Fruit fly (Drosophila melanogaster) whole organism, embryonic: ENCODE data around the gene CG42399.

ENCODE experiments used
- Blimp-1 ChIP-seq: fragments of 200-800 bp; sonication (Bioruptor generic); optimal IDR thresholded peaks from 3 replicates; lab custom pipeline; 2018; ENCODE audit warnings: missing biosample characterization, missing genetic modification characterization, mild to moderate bottlenecking, moderate library complexity, missing genetic modification reagents
- CG10321 ChIP-seq: fragments of 200-800 bp; sonication (Bioruptor generic); IDR thresholded peaks from 2 replicates; pipeline ENCODE4 v1.3.6; 2022; ENCODE audit warnings: missing biosample characterization, missing genetic modification characterization
- CG12219 ChIP-seq: fragments of 200-800 bp; sonication (Bioruptor generic); optimal IDR thresholded peaks from 3 replicates; lab custom pipeline; 2018; ENCODE audit warnings: missing biosample characterization, mild to moderate bottlenecking, missing genetic modification characterization
- CG14050 ChIP-seq: fragments of 200-800 bp; sonication (Bioruptor generic); IDR thresholded peaks from 3 replicates; pipeline ENCODE4 v1.3.6; 2022; ENCODE audit warnings: missing biosample characterization, missing genetic modification characterization
- CG15514 ChIP-seq: fragments of 200-800 bp; sonication (Bioruptor generic); optimal IDR thresholded peaks from 3 replicates; lab custom pipeline; 2017; ENCODE audit warnings: missing biosample characterization, missing genetic modification characterization, mild to moderate bottlenecking, moderate library complexity, missing genetic modification reagents
- CG17359 ChIP-seq: fragments of 200-800 bp; sonication (Bioruptor generic); optimal IDR thresholded peaks from 3 replicates; lab custom pipeline; 2018; ENCODE audit warnings: missing biosample characterization, mild to moderate bottlenecking, missing genetic modification characterization, moderate library complexity
- CG17829 ChIP-seq: fragments of 200-800 bp; optimal IDR thresholded peaks from 2 replicates; lab custom pipeline; 2019; ENCODE audit warnings: missing biosample characterization, mild to moderate bottlenecking, missing genetic modification characterization, moderate library complexity
- CG1792 ChIP-seq: fragments of 200-800 bp; sonication (Bioruptor generic); optimal IDR thresholded peaks from 2 replicates; lab custom pipeline; 2016; ENCODE audit warnings: missing biosample characterization, missing genetic modification characterization
- CG18599 ChIP-seq: fragments of 200-800 bp; sonication (Bioruptor generic); optimal IDR thresholded peaks from 3 replicates; lab custom pipeline; 2017; ENCODE audit warnings: missing biosample characterization, missing genetic modification characterization, mild to moderate bottlenecking, moderate library complexity, missing genetic modification reagents
- CG2120 ChIP-seq: fragments of 200-800 bp; sonication (Bioruptor generic); optimal IDR thresholded peaks from 3 replicates; lab custom pipeline; 2016; ENCODE audit warnings: missing biosample characterization, missing genetic modification characterization
- CG32767 ChIP-seq: fragments of 200-800 bp; sonication (Bioruptor generic); IDR thresholded peaks from 2 replicates; pipeline ENCODE4 v1.3.6; 2022; ENCODE audit warnings: missing biosample characterization, missing genetic modification characterization
- CG3281 ChIP-seq: fragments of 200-800 bp; sonication (Bioruptor generic); optimal IDR thresholded peaks from 3 replicates; lab custom pipeline; 2017; ENCODE audit warnings: missing biosample characterization, mild to moderate bottlenecking, missing genetic modification characterization
- CG33557 ChIP-seq: fragments of 200-800 bp; sonication (Bioruptor generic); optimal IDR thresholded peaks from 2 replicates; lab custom pipeline; 2019; ENCODE audit warnings: missing biosample characterization, mild to moderate bottlenecking, missing genetic modification characterization, moderate library complexity
- CG3726 ChIP-seq: fragments of 200-800 bp; sonication (Bioruptor generic); IDR thresholded peaks from 3 replicates; pipeline ENCODE4, ENCODE4 v1.3.6; 2022; ENCODE audit warnings: missing biosample characterization, missing genetic modification characterization
- CG3847 ChIP-seq: fragments of 200-800 bp; sonication (Bioruptor generic); IDR thresholded peaks from 2 replicates; pipeline ENCODE4 v1.3.6; 2022; ENCODE audit warnings: missing biosample characterization, missing genetic modification characterization
- CG4424 ChIP-seq: fragments of 200-800 bp; sonication (Bioruptor generic); optimal IDR thresholded peaks from 3 replicates; lab custom pipeline; 2016; ENCODE audit warnings: missing biosample characterization, missing genetic modification characterization
- CG6254 ChIP-seq: fragments of 200-800 bp; sonication (Bioruptor generic); optimal IDR thresholded peaks from 3 replicates; lab custom pipeline; 2017; ENCODE audit warnings: mild to moderate bottlenecking, missing biosample characterization, missing genetic modification reagents, missing genetic modification characterization
- CG6683 ChIP-seq: fragments of 200-800 bp; sonication (Bioruptor generic); optimal IDR thresholded peaks from 2 replicates; lab custom pipeline; 2017; ENCODE audit warnings: missing biosample characterization, mild to moderate bottlenecking, missing genetic modification characterization, missing genetic modification reagents
- CG8290 ChIP-seq, 3 experiments: fragments of 200-800 bp; sonication (Bioruptor generic); optimal IDR thresholded peaks; 2 replicates each; lab custom pipeline; 2016 to 2019; ENCODE audit warnings: missing biosample characterization in 3 of 3, missing genetic modification characterization in 3 of 3, mild to moderate bottlenecking in 2 of 3, moderate library complexity in 1 of 3
- CG9817 ChIP-seq: fragments of 200-800 bp; sonication (Bioruptor generic); optimal IDR thresholded peaks from 2 replicates; lab custom pipeline; 2018; ENCODE audit warnings: missing biosample characterization, mild to moderate bottlenecking, missing genetic modification characterization, moderate library complexity
- CTCF ChIP-seq: fragments of 200-800 bp; sonication (Bioruptor generic); optimal IDR thresholded peaks from 2 replicates; lab custom pipeline; 2017; ENCODE audit warnings: missing biosample characterization, mild to moderate bottlenecking, missing genetic modification characterization, moderate library complexity
- D ChIP-seq, 2 experiments: fragments of 200-800 bp in 1 of 2; fragments of >200 bp in 1 of 2; sonication (Bioruptor generic) in 1 of 2; optimal IDR thresholded peaks; 2 replicates in 1 of 2; 3 replicates in 1 of 2; lab custom pipeline; 2017; ENCODE audit warnings: mild to moderate bottlenecking in 1 of 2, missing biosample characterization in 1 of 2, missing genetic modification characterization in 1 of 2, missing genetic modification reagents in 1 of 2
- Deaf1 ChIP-seq: fragments of 200-800 bp; optimal IDR thresholded peaks from 3 replicates; lab custom pipeline; 2019; ENCODE audit warnings: missing biosample characterization, mild to moderate bottlenecking, missing genetic modification characterization, moderate library complexity
- E2f2 ChIP-seq: fragments of 200-800 bp; sonication (Bioruptor generic); IDR thresholded peaks from 2 replicates; pipeline ENCODE4 v1.3.6; 2022; ENCODE audit warnings: missing biosample characterization, missing genetic modification characterization
- Fer3 ChIP-seq: fragments of 200-800 bp; sonication (Bioruptor generic); optimal IDR thresholded peaks from 2 replicates; lab custom pipeline; 2018; ENCODE audit warnings: missing biosample characterization, mild to moderate bottlenecking, missing genetic modification characterization, moderate library complexity
- HLHmδ ChIP-seq: fragments of 200-800 bp; sonication (Bioruptor generic); optimal IDR thresholded peaks from 2 replicates; lab custom pipeline; 2018; ENCODE audit warnings: missing biosample characterization, mild to moderate bottlenecking, missing genetic modification characterization, moderate library complexity
- HmgZ ChIP-seq: fragments of 200-800 bp; sonication (Bioruptor generic); optimal IDR thresholded peaks from 2 replicates; lab custom pipeline; 2018; ENCODE audit warnings: missing biosample characterization, mild to moderate bottlenecking, missing genetic modification characterization
- MESR4 ChIP-seq: fragments of 200-800 bp; sonication (Bioruptor generic); optimal IDR thresholded peaks from 2 replicates; lab custom pipeline; 2018; ENCODE audit warnings: missing biosample characterization, mild to moderate bottlenecking, missing genetic modification characterization, moderate library complexity
- Oli ChIP-seq: fragments of 200-800 bp; sonication (Bioruptor generic); optimal IDR thresholded peaks from 2 replicates; lab custom pipeline; 2018; ENCODE audit warnings: missing biosample characterization, mild to moderate bottlenecking, missing genetic modification characterization, moderate library complexity
- Pdp1 ChIP-seq, 2 experiments: fragments of 200-800 bp; sonication (Bioruptor generic); optimal IDR thresholded peaks; 3 replicates each; lab custom pipeline; 2016; ENCODE audit warnings: missing biosample characterization in 2 of 2, missing genetic modification characterization in 2 of 2, mild to moderate bottlenecking in 1 of 2, moderate library complexity in 1 of 2
- Vsx1 ChIP-seq: fragments of 200-800 bp; sonication (Bioruptor generic); optimal IDR thresholded peaks from 2 replicates; lab custom pipeline; 2017; ENCODE audit warnings: missing biosample characterization, mild to moderate bottlenecking, missing genetic modification characterization, missing genetic modification reagents
- amos ChIP-seq: fragments of 200-800 bp; sonication (Bioruptor generic); IDR thresholded peaks from 2 replicates; pipeline ENCODE4 v1.3.6; 2022; ENCODE audit warnings: missing biosample characterization, missing genetic modification characterization; ENCODE audit not compliant: partially characterized antibody
- chinmo ChIP-seq: fragments of 200-800 bp; sonication (Bioruptor generic); IDR thresholded peaks from 4 replicates; pipeline ENCODE4 v1.3.6; 2022; ENCODE audit warnings: missing biosample characterization, missing genetic modification characterization; ENCODE audit not compliant: partially characterized antibody
- exex ChIP-seq: fragments of 200-800 bp; sonication (Bioruptor generic); optimal IDR thresholded peaks from 4 replicates; lab custom pipeline; 2018; ENCODE audit warnings: missing biosample characterization, mild to moderate bottlenecking, missing genetic modification characterization, moderate library complexity
- gcm ChIP-seq: fragments of 200-800 bp; sonication (Bioruptor generic); optimal IDR thresholded peaks from 2 replicates; lab custom pipeline; 2019; ENCODE audit warnings: missing biosample characterization, mild to moderate bottlenecking, missing genetic modification characterization, moderate library complexity
- her ChIP-seq: fragments of 200-800 bp; sonication (Bioruptor generic); optimal IDR thresholded peaks from 2 replicates; lab custom pipeline; 2016; ENCODE audit warnings: missing biosample characterization, missing genetic modification characterization
- ind ChIP-seq: fragments of 200-800 bp; sonication (Bioruptor generic); optimal IDR thresholded peaks from 3 replicates; lab custom pipeline; 2016; ENCODE audit warnings: missing biosample characterization, missing genetic modification characterization
- ken ChIP-seq: fragments of 200-800 bp; sonication (Bioruptor generic); IDR thresholded peaks from 3 replicates; pipeline ENCODE4 v1.3.6; 2022; ENCODE audit warnings: missing biosample characterization, missing genetic modification characterization
- scrt ChIP-seq: fragments of 200-800 bp; sonication (Bioruptor generic); optimal IDR thresholded peaks from 2 replicates; lab custom pipeline; 2018; ENCODE audit warnings: missing biosample characterization, mild to moderate bottlenecking, missing genetic modification characterization, moderate library complexity
- sens ChIP-seq: fragments of 200-800 bp; sonication (Bioruptor generic); peaks from one replicate; lab custom pipeline; 2016; ENCODE audit warnings: missing biosample characterization, missing genetic modification characterization
- sisA ChIP-seq: fragments of 200-800 bp; sonication (Bioruptor generic); IDR thresholded peaks from 2 replicates; pipeline ENCODE4 v1.3.6; 2022; ENCODE audit warnings: missing biosample characterization, missing genetic modification characterization
- so ChIP-seq: fragments of 200-800 bp; sonication (Bioruptor generic); IDR thresholded peaks from 3 replicates; pipeline ENCODE4 v1.3.6; 2022; ENCODE audit warnings: missing biosample characterization, missing genetic modification characterization
- sob ChIP-seq: fragments of 200-800 bp; sonication (Bioruptor generic); IDR thresholded peaks from 2 replicates; pipeline ENCODE4 v1.3.6; 2022; ENCODE audit warnings: missing biosample characterization, missing genetic modification characterization
- sr ChIP-seq: fragments of 200-800 bp; sonication (Bioruptor generic); IDR thresholded peaks from 3 replicates; pipeline ENCODE4 v1.3.6; 2022; ENCODE audit warnings: missing biosample characterization, missing genetic modification characterization
- stwl ChIP-seq: fragments of 200-800 bp; sonication (Bioruptor generic); optimal IDR thresholded peaks from 3 replicates; lab custom pipeline; 2018; ENCODE audit warnings: missing biosample characterization, mild to moderate bottlenecking, missing genetic modification characterization, moderate library complexity
- tx ChIP-seq: fragments of 200-800 bp; sonication (Bioruptor generic); optimal IDR thresholded peaks from 2 replicates; lab custom pipeline; 2016; ENCODE audit warnings: missing biosample characterization, missing genetic modification characterization
- wek ChIP-seq: fragments of 200-800 bp; sonication (Bioruptor generic); optimal IDR thresholded peaks from 3 replicates; lab custom pipeline; 2018; ENCODE audit warnings: missing biosample characterization, mild to moderate bottlenecking, missing genetic modification characterization, moderate library complexity

The CG42399 gene

DNA sequence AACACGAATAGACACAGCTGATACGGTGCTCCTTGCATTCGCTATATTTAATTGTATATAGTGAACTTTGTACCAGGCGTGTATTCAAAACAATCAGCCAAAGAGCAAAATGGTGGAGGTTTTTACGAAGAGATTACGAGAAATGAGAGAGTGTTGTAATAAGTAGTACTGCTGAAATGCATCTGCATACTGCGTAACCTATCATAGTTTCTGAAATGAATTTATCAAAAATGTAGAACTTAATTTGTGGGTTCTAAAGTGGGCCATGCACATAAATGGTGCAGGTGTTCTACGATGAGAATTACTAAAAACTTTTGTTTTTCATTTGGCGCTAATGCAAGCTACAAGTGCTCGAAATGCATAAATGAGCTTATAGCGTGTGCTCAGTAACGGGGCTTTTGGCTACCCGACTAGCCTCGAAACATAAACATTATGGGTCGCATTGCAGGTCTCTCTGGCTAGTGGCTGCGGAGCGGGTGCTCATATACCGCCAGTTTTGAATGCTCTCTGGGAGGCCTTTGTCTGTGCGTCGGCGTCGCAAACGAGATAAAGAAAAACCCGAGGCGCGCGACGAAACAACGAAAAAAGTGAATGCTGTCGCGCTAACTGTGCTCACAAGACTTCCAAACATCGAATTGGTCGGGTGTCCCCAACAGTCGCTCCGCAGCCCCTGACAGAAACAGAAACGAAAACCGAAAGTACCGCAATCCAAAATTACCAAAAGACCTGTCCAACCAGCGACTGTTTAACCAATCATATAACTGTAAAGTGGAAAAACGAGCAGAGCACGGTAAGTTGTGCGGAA, 21.4 kb downstream of the CG42399 start, which contains the start of gene Gs1 (continued):
- peak; percentile 35 for TF ChIP-seq CG2120 (GFP tag; lab: Kevin White, UChicago)
- TF ChIP-seq tx (GFP tag; lab: Kevin White, UChicago) = no peak
- peak; percentile 13 for TF ChIP-seq CG6254 (GFP tag; lab: Kevin White, UChicago)
- TF ChIP-seq CG3847 (GFP tag; lab: Robert Waterston, UW) = no peak
- no peak; the same call in 1 of the 2 replicates for TF ChIP-seq CG10321 (GFP tag; lab: Robert Waterston, UW)
- peak; percentile 41 for TF ChIP-seq CTCF (GFP tag; lab: Kevin White, UChicago)
- peak; percentile 52 for TF ChIP-seq Vsx1 (GFP tag; lab: Kevin White, UChicago)
- TF ChIP-seq sob (GFP tag; lab: Robert Waterston, UW) = peak; percentile 70
- peak; percentile 22 for TF ChIP-seq exex (tag; lab: Kevin White, UChicago)
- TF ChIP-seq CG17359 (tag; lab: Kevin White, UChicago) = peak; percentile 17
- peak; percentile 70; the same call in 2 of the 3 replicates for TF ChIP-seq sr (GFP tag; lab: Robert Waterston, UW)
- peak; percentile 98 for TF ChIP-seq Deaf1 (tag; lab: Kevin White, UChicago)
- no peak for TF ChIP-seq CG8290 (GFP tag; optimal IDR thresholded peaks at IDR 0.05; lab: Kevin White, UChicago)
- TF ChIP-seq CG8290 (tag; optimal IDR thresholded peaks at IDR 0.05; lab: Kevin White, UChicago) = peak; percentile 8 to 65
- peak; percentile 11 for TF ChIP-seq CG4424 (GFP tag; lab: Kevin White, UChicago)
- TF ChIP-seq sens = peak; percentile 59
- TF ChIP-seq gcm (GFP tag; lab: Kevin White, UChicago) = peak; percentile 39
- TF ChIP-seq CG14050 (GFP tag; lab: Robert Waterston, UW) = no peak
- TF ChIP-seq wek (GFP tag; lab: Kevin White, UChicago) = no peak
- TF ChIP-seq CG3281 (GFP tag; lab: Kevin White, UChicago) = peak; percentile 9
- TF ChIP-seq D (optimal IDR thresholded peaks at IDR 0.05; lab: Kevin White, UChicago) = no peak
- TF ChIP-seq D (GFP tag; optimal IDR thresholded peaks at IDR 0.05; lab: Kevin White, UChicago) = no peak
- TF ChIP-seq stwl = peak; percentile 70
- peak; percentile 95; the same call in 3 of the 4 replicates for TF ChIP-seq chinmo (GFP tag; lab: Robert Waterston, UW)
- peak; percentile 39 for TF ChIP-seq CG17829 (tag; lab: Kevin White, UChicago)
- peak; percentile 49 for TF ChIP-seq MESR4 (GFP tag; lab: Kevin White, UChicago)
- no peak for TF ChIP-seq sisA (GFP tag; lab: Robert Waterston, UW)
- TF ChIP-seq CG6683 (GFP tag; lab: Kevin White, UChicago) = no peak
- no peak for TF ChIP-seq CG1792 (GFP tag; lab: Kevin White, UChicago)
- TF ChIP-seq CG15514 (GFP tag; lab: Kevin White, UChicago) = peak; percentile 44
- no peak for TF ChIP-seq CG9817 (tag; lab: Kevin White, UChicago)
- TF ChIP-seq E2f2 = peak; percentile 34; the same call in 1 of the 2 replicates
- peak; percentile 34 for TF ChIP-seq CG12219
- peak; percentile 41 for TF ChIP-seq scrt (GFP tag; lab: Kevin White, UChicago)
- peak; percentile 50 for TF ChIP-seq Fer3 (tag; lab: Kevin White, UChicago)
- no peak for TF ChIP-seq Oli (tag; lab: Kevin White, UChicago)
- TF ChIP-seq so (GFP tag; lab: Robert Waterston, UW) = peak; percentile 74; the same call in 2 of the 3 replicates
- peak; percentile 25 for TF ChIP-seq CG33557
- TF ChIP-seq Pdp1 (GFP tag; optimal IDR thresholded peaks at IDR 0.05; lab: Kevin White, UChicago) = peak in 1 of 2 experiments; percentile 56
- no peak for TF ChIP-seq ind (GFP tag; lab: Kevin White, UChicago)
- TF ChIP-seq Blimp-1 (GFP tag; lab: Kevin White, UChicago) = peak; percentile 87
- no peak for TF ChIP-seq ken (GFP tag; lab: Robert Waterston, UW)
- peak; percentile 30 for TF ChIP-seq her (GFP tag; lab: Kevin White, UChicago)
- TF ChIP-seq CG32767 (GFP tag; lab: Robert Waterston, UW) = peak; percentile 49; the same call in 1 of the 2 replicates
- TF ChIP-seq CG3726 (GFP tag; lab: Robert Waterston, UW) = 0 out of 3 replicates have a peak, but pooled peaks have one; percentile 5
- TF ChIP-seq amos (GFP tag; lab: Robert Waterston, UW) = peak; percentile 10; the same call in 1 of the 2 replicates
- TF ChIP-seq CG18599 (GFP tag; lab: Kevin White, UChicago) = peak; percentile 71
- TF ChIP-seq HmgZ (tag; lab: Kevin White, UChicago) = peak; percentile 81
- TF ChIP-seq HLHmδ (GFP tag; lab: Kevin White, UChicago) = peak; percentile 30
